Worm (Caenorhabditis elegans) whole organism, L1 larva: ENCODE data around the gene cwf-19L2.

Source experiments
- aly-2 ChIP-seq: fragments of 150-350 bp; optimal IDR thresholded peaks from 2 replicates; lab custom pipeline; 2014; ENCODE audit warnings: missing biosample characterization, missing genetic modification characterization
- ama-1 ChIP-seq: fragments of 150-350 bp; optimal IDR thresholded peaks from 2 replicates; lab custom pipeline; 2014
- ceh-82 ChIP-seq, 3 experiments: fragments of 150-350 bp in 1 of 3; sonication (generic microtip) in 2 of 3; optimal IDR thresholded peaks; 2 replicates each; lab custom pipeline; 2014 to 2017; ENCODE audit warnings: missing biosample characterization in 3 of 3, missing genetic modification characterization in 3 of 3
- ces-1 ChIP-seq: fragments of 150-350 bp; optimal IDR thresholded peaks from 2 replicates; lab custom pipeline; 2014; ENCODE audit warnings: missing biosample characterization, missing genetic modification reagents, missing genetic modification characterization
- efl-1 ChIP-seq, 4 experiments: fragments of 150-350 bp; optimal IDR thresholded peaks in 3 of 4; peaks in 1 of 4; 1 replicate in 1 of 4; 2 replicates in 3 of 4; lab custom pipeline; 2014; ENCODE audit warnings: missing biosample characterization in 2 of 4, missing genetic modification characterization in 2 of 4, missing genetic modification reagents in 2 of 4
- egl-27 ChIP-seq, 2 experiments: fragments of 150-350 bp in 1 of 2; sonication (generic microtip); optimal IDR thresholded peaks; 3 replicates each; lab custom pipeline; 2017 to 2018; ENCODE audit warnings: missing biosample characterization in 2 of 2, missing genetic modification characterization in 2 of 2, missing genetic modification reagents in 2 of 2
- elt-3 ChIP-seq, 6 experiments: fragments of 150-350 bp in 1 of 6; sonication (generic microtip); optimal IDR thresholded peaks; 2 replicates each; lab custom pipeline; 2017 to 2018; ENCODE audit warnings: missing biosample characterization in 6 of 6, missing genetic modification characterization in 6 of 6, inconsistent platforms in 1 of 6
- grh-1 ChIP-seq: fragments of 200-800 bp; sonication (Bioruptor generic); IDR thresholded peaks from 2 replicates; pipeline ENCODE4 v1.3.6; 2022; ENCODE audit warnings: missing genetic modification reagents, missing genetic modification characterization, missing compliant biosample characterization
- lin-15B ChIP-seq: fragments of 150-350 bp; sonication (generic microtip); optimal IDR thresholded peaks from 3 replicates; lab custom pipeline; 2014; ENCODE audit warnings: missing biosample characterization, missing genetic modification characterization
- mdl-1 ChIP-seq, 2 experiments: fragments of 150-350 bp; optimal IDR thresholded peaks; 2 replicates each; lab custom pipeline; 2014 to 2017; ENCODE audit warnings: missing biosample characterization in 2 of 2, missing genetic modification characterization in 2 of 2, inconsistent platforms in 1 of 2
- nhr-77 ChIP-seq: fragments of 150-350 bp; optimal IDR thresholded peaks from 2 replicates; lab custom pipeline; 2014; ENCODE audit warnings: missing biosample characterization, missing genetic modification characterization
- skn-1 ChIP-seq: fragments of 150-350 bp; optimal IDR thresholded peaks from 2 replicates; lab custom pipeline; 2014; ENCODE audit warnings: missing biosample characterization, missing genetic modification characterization
- unc-86 ChIP-seq: sonication (generic microtip); optimal IDR thresholded peaks from 2 replicates; lab custom pipeline; 2016; ENCODE audit warnings: missing genetic modification characterization, missing compliant biosample characterization
- ztf-4 ChIP-seq: fragments of 150-350 bp; optimal IDR thresholded peaks from 2 replicates; lab custom pipeline; 2014; ENCODE audit warnings: missing biosample characterization, missing genetic modification characterization

DNA sequence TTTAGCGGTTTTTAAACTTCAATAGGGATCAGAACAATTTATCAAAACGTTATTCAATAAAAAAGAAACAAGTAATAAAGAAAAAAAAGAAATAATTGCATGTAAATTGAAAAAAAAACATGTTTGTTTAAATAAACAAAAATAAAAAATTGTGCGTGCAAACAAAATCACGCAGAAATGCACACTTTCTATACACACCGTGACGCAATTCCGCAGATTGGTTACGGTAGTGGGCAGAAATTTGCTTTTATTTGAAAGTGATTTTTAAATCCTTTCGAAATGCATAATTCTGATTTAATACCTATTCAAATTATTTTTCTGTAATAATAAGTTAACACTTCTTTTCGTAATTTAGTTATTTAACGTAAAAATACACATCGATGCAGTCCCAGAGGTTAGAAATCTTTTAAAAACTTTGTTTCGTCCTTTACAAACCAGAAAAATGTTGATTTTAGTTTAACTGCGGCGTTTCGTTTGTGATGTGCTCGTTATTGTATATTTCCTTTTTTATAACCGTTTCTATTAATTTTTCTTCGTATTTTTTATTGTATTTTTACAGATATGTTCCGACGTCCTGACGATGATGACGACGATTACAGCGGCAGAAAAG is at the start of gene cwf-19L2:
- no peak for TF ChIP-seq ztf-4
- TF ChIP-seq mdl-1 (tag; optimal IDR thresholded peaks at IDR 0.05; lab: Kevin White, UChicago), result no peak
- no peak for TF ChIP-seq egl-27 (tag; optimal IDR thresholded peaks at IDR 0.05; lab: Kevin White, UChicago)
- no peak for TF ChIP-seq skn-1 (tag; lab: Kevin White, UChicago)
- TF ChIP-seq nhr-77 (tag; lab: Kevin White, UChicago), result no peak
- TF ChIP-seq ceh-82 (tag; optimal IDR thresholded peaks at IDR 0.05; lab: Kevin White, UChicago), result no peak
- TF ChIP-seq unc-86 (tag; lab: Kevin White, UChicago), result no peak
- TF ChIP-seq ces-1 (GFP tag; lab: Kevin White, UChicago), result no peak
- TF ChIP-seq lin-15B (tag; lab: Kevin White, UChicago), result no peak
- TF ChIP-seq grh-1 (GFP tag; lab: Robert Waterston, UW), result no peak
- no peak for TF ChIP-seq aly-2 (tag; lab: Kevin White, UChicago)
- no peak for TF ChIP-seq elt-3 (tag; optimal IDR thresholded peaks at IDR 0.05; lab: Kevin White, UChicago)
- TF ChIP-seq ama-1, result no peak
- peak; percentile 2 to 67 for TF ChIP-seq efl-1 (optimal IDR thresholded peaks at IDR 0.05; lab: Kevin White, UChicago)
- no peak for TF ChIP-seq efl-1 (GFP tag; optimal IDR thresholded peaks at IDR 0.05 in 1 of 2; lab: Kevin White, UChicago)
